Worm (Caenorhabditis elegans): ENCODE data around the gene anmt-1.

Gene anmt-1

ce11 chrIII:8653875-8654386 lies 30.7 kb upstream of the anmt-1 start, which contains the start of gene F22B7.9 (continued):
- TF ChIP-seq tbx-2 (tag; optimal IDR thresholded peaks at IDR 0.05), result peak; percentile 23
- no peak for TF ChIP-seq unc-30 (tag; optimal IDR thresholded peaks at IDR 0.05)
- TF ChIP-seq mdl-1 (tag; optimal IDR thresholded peaks at IDR 0.05), result peak in 1 of 2 experiments; percentile 53
- TF ChIP-seq unc-86 (tag; optimal IDR thresholded peaks at IDR 0.05), result no peak
- no peak for TF ChIP-seq pax-3 (tag; optimal IDR thresholded peaks at IDR 0.05)
- no peak for TF ChIP-seq fkh-8 (tag; optimal IDR thresholded peaks at IDR 0.05)
- no peak for TF ChIP-seq sup-37 (GFP tag; optimal IDR thresholded peaks at IDR 0.05)
- no peak for TF ChIP-seq mef-2 (tag; optimal IDR thresholded peaks at IDR 0.05)
- TF ChIP-seq fos-1 (tag; optimal IDR thresholded peaks at IDR 0.05), result no peak
- no peak for TF ChIP-seq ztf-4 (tag; optimal IDR thresholded peaks at IDR 0.05)
- TF ChIP-seq ets-5 (GFP tag; IDR thresholded peaks at IDR 0.05), result no peak
- TF ChIP-seq pqm-1 (tag; optimal IDR thresholded peaks at IDR 0.05), result no peak
- TF ChIP-seq jun-1 (tag; optimal IDR thresholded peaks at IDR 0.05), result no peak
- TF ChIP-seq hlh-4 (tag; optimal IDR thresholded peaks at IDR 0.05), result no peak
- no peak for TF ChIP-seq snpc-4 (tag; optimal IDR thresholded peaks at IDR 0.05)
- no peak for TF ChIP-seq zag-1 (tag; optimal IDR thresholded peaks at IDR 0.05)
- no peak for TF ChIP-seq nhr-28 (tag; optimal IDR thresholded peaks at IDR 0.05)
- TF ChIP-seq F16B12.6 (tag; optimal IDR thresholded peaks at IDR 0.05), result no peak
- TF ChIP-seq aly-2 (tag; optimal IDR thresholded peaks at IDR 0.05), result no peak
- TF ChIP-seq unc-130 (tag; optimal IDR thresholded peaks at IDR 0.05), result no peak
- peak; percentile 11 for TF ChIP-seq rnt-1 (tag; optimal IDR thresholded peaks at IDR 0.05)
- no peak for TF ChIP-seq ces-1 (GFP tag; optimal IDR thresholded peaks at IDR 0.05)
- TF ChIP-seq aha-1 (tag; optimal IDR thresholded peaks at IDR 0.05), result no peak
- no peak for TF ChIP-seq fkh-4 (tag; optimal IDR thresholded peaks at IDR 0.05; ENCODE audit: borderline replicate concordance)
- TF ChIP-seq ceh-82 (tag; optimal IDR thresholded peaks at IDR 0.05), result no peak
- TF ChIP-seq mab-9 (GFP tag; IDR thresholded peaks at IDR 0.05), result no peak
- no peak for TF ChIP-seq Y116A8C.19 (tag; optimal IDR thresholded peaks at IDR 0.05; ENCODE audit: borderline replicate concordance)
- TF ChIP-seq nhr-19 (GFP tag; conservative IDR thresholded peaks at IDR 0.05), result peak; percentile 42
- TF ChIP-seq ceh-63 (GFP tag; optimal IDR thresholded peaks at IDR 0.05), result no peak
- TF ChIP-seq nhr-12 (tag; optimal IDR thresholded peaks at IDR 0.05), result no peak
- no peak for TF ChIP-seq isw-1 (GFP tag; IDR thresholded peaks at IDR 0.05)
- no peak for TF ChIP-seq hlh-17 (GFP tag; optimal IDR thresholded peaks at IDR 0.05; ENCODE audit: borderline replicate concordance)
- TF ChIP-seq skn-1 (tag; optimal IDR thresholded peaks at IDR 0.05), result peak; percentile 0
- no peak for TF ChIP-seq sox-4 (tag; optimal IDR thresholded peaks at IDR 0.05)
- peak; percentile 83 for TF ChIP-seq ama-1 (optimal IDR thresholded peaks at IDR 0.05)
- peak in 2 of 6 experiments; percentile 38 to 51 for TF ChIP-seq elt-3 (tag; optimal IDR thresholded peaks at IDR 0.05)
- TF ChIP-seq vab-15 (tag; optimal IDR thresholded peaks at IDR 0.05), result no peak
- TF ChIP-seq pag-3 (tag; optimal IDR thresholded peaks at IDR 0.05; ENCODE audit: borderline replicate concordance, insufficient read depth), result no peak
- TF ChIP-seq nhr-20 (tag; optimal IDR thresholded peaks at IDR 0.05), result peak; percentile 71
- TF ChIP-seq ceh-8 (GFP tag; optimal IDR thresholded peaks at IDR 0.05), result no peak
- peak; percentile 35 for TF ChIP-seq snu-23 (GFP tag; optimal IDR thresholded peaks at IDR 0.05)
- peak; percentile 81 for TF ChIP-seq nhr-85 (tag)
- no peak for TF ChIP-seq unc-62 (GFP tag; optimal IDR thresholded peaks at IDR 0.05)
- peak; percentile 30 for TF ChIP-seq nhr-47 (tag; optimal IDR thresholded peaks at IDR 0.05)
- TF ChIP-seq nhr-76 (tag; optimal IDR thresholded peaks at IDR 0.05), result no peak
- TF ChIP-seq nhr-84 (tag; optimal IDR thresholded peaks at IDR 0.05), result no peak
- no peak for TF ChIP-seq xbp-1 (tag; optimal IDR thresholded peaks at IDR 0.05)
- TF ChIP-seq lsy-2 (tag; optimal IDR thresholded peaks at IDR 0.05), result peak in 1 of 2 experiments; percentile 18
- no peak for TF ChIP-seq sptf-1 (tag; optimal IDR thresholded peaks at IDR 0.05)
- no peak for TF ChIP-seq hpl-2 (GFP tag; optimal IDR thresholded peaks at IDR 0.05)
- no peak for TF ChIP-seq egl-27 (tag; optimal IDR thresholded peaks at IDR 0.05)
- TF ChIP-seq lin-15B (tag; optimal IDR thresholded peaks at IDR 0.05), result no peak
- no peak for TF ChIP-seq grh-1 (GFP tag; IDR thresholded peaks at IDR 0.05)
- TF ChIP-seq zip-4 (GFP tag; optimal IDR thresholded peaks at IDR 0.05), result no peak
